Fruit fly (Drosophila melanogaster) whole organism, adult: Measurements from ENCODE around the gene yata.

Source experiments
- CG11617 ChIP-seq: fragments of 200-800 bp; sonication (Bioruptor generic); optimal IDR thresholded peaks from 2 replicates; lab custom pipeline; 2017; ENCODE audit warnings: mild to moderate bottlenecking, missing biosample characterization, missing genetic modification reagents, missing genetic modification characterization
- CG12768 ChIP-seq: fragments of 200-800 bp; sonication (Bioruptor generic); optimal IDR thresholded peaks from 2 replicates; lab custom pipeline; 2017; ENCODE audit warnings: missing biosample characterization, missing genetic modification characterization, mild to moderate bottlenecking, moderate library complexity, missing genetic modification reagents
- CG14711 ChIP-seq: fragments of 200-800 bp; sonication (Bioruptor generic); optimal IDR thresholded peaks from 2 replicates; lab custom pipeline; 2018; ENCODE audit warnings: missing biosample characterization, mild to moderate bottlenecking, missing genetic modification characterization, moderate library complexity
- CG1620 ChIP-seq: fragments of 200-800 bp; sonication (Bioruptor generic); optimal IDR thresholded peaks from 2 replicates; lab custom pipeline; 2016; ENCODE audit warnings: missing biosample characterization, missing genetic modification characterization
- CG33017 ChIP-seq: fragments of 200-800 bp; sonication (Bioruptor generic); optimal IDR thresholded peaks from 2 replicates; lab custom pipeline; 2018; ENCODE audit warnings: missing biosample characterization, mild to moderate bottlenecking, missing genetic modification characterization, moderate library complexity
- CG5204 ChIP-seq: fragments of 200-800 bp; sonication (Bioruptor generic); optimal IDR thresholded peaks from 2 replicates; lab custom pipeline; 2016; ENCODE audit warnings: missing biosample characterization, missing genetic modification characterization
- CG7101 ChIP-seq: fragments of 200-800 bp; sonication (Bioruptor generic); optimal IDR thresholded peaks from 2 replicates; lab custom pipeline; 2018; ENCODE audit warnings: missing biosample characterization, mild to moderate bottlenecking, missing genetic modification characterization, moderate library complexity
- Clk ChIP-seq: fragments of 200-800 bp; sonication (Bioruptor generic); optimal IDR thresholded peaks from 2 replicates; lab custom pipeline; 2017; ENCODE audit warnings: missing biosample characterization, missing genetic modification characterization
- Crg-1 ChIP-seq: fragments of 200-800 bp; sonication (Bioruptor generic); optimal IDR thresholded peaks from 2 replicates; lab custom pipeline; 2016; ENCODE audit warnings: missing biosample characterization, missing genetic modification characterization
- Hr96 ChIP-seq: fragments of 200-800 bp; sonication (Bioruptor generic); optimal IDR thresholded peaks from 2 replicates; lab custom pipeline; 2016; ENCODE audit warnings: missing biosample characterization, missing genetic modification characterization
- Mnt ChIP-seq: fragments of 200-800 bp; sonication (Bioruptor generic); optimal IDR thresholded peaks from 2 replicates; lab custom pipeline; 2016; ENCODE audit warnings: missing biosample characterization, mild to moderate bottlenecking, missing genetic modification characterization
- bab1 ChIP-seq: fragments of 200-800 bp; sonication (Bioruptor generic); optimal IDR thresholded peaks from 3 replicates; lab custom pipeline; 2019; ENCODE audit warnings: missing biosample characterization, mild to moderate bottlenecking, missing genetic modification characterization, moderate library complexity
- cic ChIP-seq: fragments of 200-800 bp; sonication (Bioruptor generic); optimal IDR thresholded peaks from 2 replicates; lab custom pipeline; 2017; ENCODE audit warnings: missing biosample characterization, mild to moderate bottlenecking, missing genetic modification characterization, moderate library complexity
- cnc ChIP-seq, 2 experiments: fragments of >200 bp; optimal IDR thresholded peaks; 2 replicates each; lab custom pipeline; 2017
- kay ChIP-seq: fragments of 200-800 bp; sonication (Bioruptor generic); peaks from one replicate; lab custom pipeline; 2016; ENCODE audit warnings: missing biosample characterization, missing genetic modification characterization, borderline replicate concordance
- ovo ChIP-seq: fragments of 200-800 bp; sonication (Bioruptor generic); optimal IDR thresholded peaks from 2 replicates; lab custom pipeline; 2016; ENCODE audit warnings: missing biosample characterization, missing genetic modification characterization
- pad ChIP-seq: fragments of 200-800 bp; sonication (Bioruptor generic); optimal IDR thresholded peaks from 3 replicates; lab custom pipeline; 2017; ENCODE audit warnings: missing biosample characterization, missing genetic modification characterization, mild to moderate bottlenecking, moderate library complexity, missing genetic modification reagents
- tj ChIP-seq: fragments of 200-800 bp; sonication (Bioruptor generic); optimal IDR thresholded peaks from 3 replicates; lab custom pipeline; 2017; ENCODE audit warnings: missing biosample characterization, mild to moderate bottlenecking, missing genetic modification characterization, moderate library complexity
- toe ChIP-seq: fragments of 200-800 bp; sonication (Bioruptor generic); optimal IDR thresholded peaks from 2 replicates; lab custom pipeline; 2016; ENCODE audit warnings: missing biosample characterization, missing genetic modification characterization

The yata gene

DNA sequence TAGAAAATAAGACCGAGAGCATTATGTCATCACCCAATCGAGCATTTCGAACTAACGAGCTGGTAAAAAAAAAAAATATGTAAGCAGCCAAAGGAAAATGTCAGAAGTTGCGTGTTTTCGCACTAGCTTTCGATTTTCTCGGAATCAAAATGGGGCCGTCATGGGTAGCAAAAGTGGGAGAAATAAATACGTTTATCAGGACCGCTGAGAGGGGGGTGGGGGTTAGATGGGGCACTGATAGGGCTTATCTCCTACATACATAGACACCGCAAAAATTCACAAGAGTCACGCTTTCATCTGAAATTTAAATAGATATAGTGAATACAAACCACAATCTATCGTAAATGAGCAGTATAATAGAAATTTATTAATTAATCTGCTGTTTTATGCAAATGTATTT lies 28.2 kb downstream of the yata start:
- TF ChIP-seq cic (GFP tag; lab: Kevin White, UChicago) = peak; percentile 31
- TF ChIP-seq cnc (optimal IDR thresholded peaks at IDR 0.05; lab: Kevin White, UChicago) = no peak

DNA sequence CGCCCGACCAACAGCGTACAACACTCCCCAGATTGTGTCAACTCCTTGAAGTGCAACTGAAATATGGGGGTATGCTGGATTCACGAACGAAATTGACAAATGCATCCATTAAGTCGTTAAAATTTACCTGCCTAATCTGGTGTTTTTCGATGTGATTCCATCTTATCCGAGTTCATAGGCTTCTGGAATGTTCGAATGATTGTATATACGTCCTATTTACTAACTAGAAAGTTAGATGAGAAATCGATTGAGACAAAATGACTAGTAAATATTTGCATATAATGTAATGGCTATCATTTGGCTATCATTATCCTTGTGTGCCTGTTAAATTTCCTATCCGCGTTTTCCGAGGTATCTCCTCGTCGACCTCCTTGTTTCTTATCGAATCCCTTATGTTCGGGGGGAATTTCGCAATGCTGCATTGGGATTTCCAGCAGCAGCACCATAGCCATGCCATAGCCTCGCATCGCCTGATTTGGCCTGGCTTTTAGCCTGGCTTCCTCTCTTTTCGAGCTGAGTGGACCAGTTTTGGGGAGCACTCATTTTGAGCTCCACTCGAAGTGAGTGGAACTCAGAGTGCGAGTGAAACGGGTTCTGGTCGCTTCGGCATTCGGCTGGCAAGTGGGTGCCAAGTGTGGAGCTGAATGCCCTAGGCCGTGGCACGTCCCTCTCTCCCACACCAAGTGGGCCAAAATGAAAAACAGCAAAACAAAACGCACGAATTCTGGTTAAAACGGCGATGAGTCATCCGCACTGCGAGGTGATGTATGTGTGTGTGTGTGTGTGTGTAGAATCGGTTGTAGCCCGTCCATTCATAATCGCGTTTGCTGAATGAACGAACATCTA lies 29.3 kb downstream of the yata start:
- TF ChIP-seq cic (GFP tag; lab: Kevin White, UChicago) = peak; percentile 99
- TF ChIP-seq CG7101 (tag; lab: Kevin White, UChicago) = no peak

DNA sequence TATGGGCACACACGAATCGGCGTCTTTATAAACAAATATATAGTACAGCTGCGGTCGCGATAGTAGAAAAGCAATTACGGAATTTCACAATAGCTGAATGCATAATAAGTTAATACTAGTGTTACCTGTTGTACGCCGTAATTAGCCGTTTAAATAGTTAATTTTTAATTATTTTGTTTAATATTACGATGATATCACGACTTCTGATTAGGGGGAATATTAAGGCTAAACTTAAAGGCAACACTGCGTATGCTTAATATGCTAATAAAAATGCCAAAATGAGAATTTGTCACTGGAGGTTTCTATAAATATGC lies 29.9 kb downstream of the yata start:
- no peak for TF ChIP-seq Clk
- peak; percentile 72 for TF ChIP-seq cic (GFP tag; lab: Kevin White, UChicago)

DNA sequence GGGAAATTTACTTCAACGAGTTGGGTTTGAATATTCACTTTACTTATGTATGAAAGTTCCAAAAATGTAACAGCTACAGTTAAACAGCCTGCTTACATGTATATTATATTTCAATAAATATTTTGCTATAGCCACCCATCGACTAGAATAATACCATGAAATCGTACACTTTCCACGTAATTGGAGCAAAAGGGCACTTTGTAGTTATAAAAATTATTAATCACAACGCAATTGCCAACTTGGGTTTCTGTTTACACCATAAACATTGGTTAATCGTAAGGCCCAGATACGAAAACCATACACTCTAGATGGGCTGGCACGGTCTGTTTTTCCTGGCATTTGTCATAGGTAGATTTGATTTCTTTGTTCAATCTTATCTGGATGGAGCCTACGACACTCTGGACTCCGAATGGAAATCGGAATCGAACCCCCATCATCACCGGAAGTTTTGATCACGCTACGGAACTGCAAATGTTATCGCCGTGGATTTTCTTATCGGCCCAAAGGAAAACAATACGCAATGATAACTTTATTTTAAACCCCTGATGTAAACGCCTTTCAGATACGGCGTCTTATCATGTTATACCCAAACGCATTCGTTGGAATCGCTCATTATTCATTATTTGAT lies 31.5 kb downstream of the yata start, which contains the start of gene fig:
TSS of gene fig (minus strand) at position 51 of the 628 bp plus-strand sequence.
- TF ChIP-seq cnc (optimal IDR thresholded peaks at IDR 0.05; lab: Kevin White, UChicago) = no peak
- TF ChIP-seq CG12768 (GFP tag; lab: Kevin White, UChicago) = peak; percentile 28
- TF ChIP-seq bab1 = no peak
- peak; percentile 67 for TF ChIP-seq cic (GFP tag; lab: Kevin White, UChicago)
- TF ChIP-seq CG7101 (tag; lab: Kevin White, UChicago) = no peak
- no peak for TF ChIP-seq Clk
- TF ChIP-seq tj (GFP tag; lab: Kevin White, UChicago) = no peak
- TF ChIP-seq ovo (GFP tag; lab: Kevin White, UChicago) = no peak
- TF ChIP-seq Hr96 (GFP tag; lab: Kevin White, UChicago) = no peak
- TF ChIP-seq Mnt = no peak

DNA sequence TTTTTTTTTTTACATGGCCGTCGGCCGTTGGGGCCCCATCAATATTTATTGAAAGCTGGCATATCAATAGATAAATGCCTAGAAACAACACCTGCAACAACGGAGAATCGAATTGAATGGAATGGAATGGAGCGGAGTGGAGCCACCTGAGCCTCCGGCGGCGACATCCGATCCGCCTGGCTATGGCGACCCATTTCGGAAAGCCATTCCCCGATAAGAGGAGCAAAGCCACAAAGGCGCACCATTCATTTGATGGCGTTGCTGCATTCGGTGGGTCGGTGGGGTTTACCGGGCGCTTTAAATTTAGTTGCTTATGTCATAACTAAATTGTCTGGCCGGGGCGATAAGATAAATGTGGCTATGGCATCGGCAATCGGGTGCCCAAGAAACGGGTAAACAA lies 32.9 kb downstream of the yata start:
- no peak for TF ChIP-seq kay (GFP tag; lab: Kevin White, UChicago)
- TF ChIP-seq cic (GFP tag; lab: Kevin White, UChicago) = peak; percentile 45

DNA sequence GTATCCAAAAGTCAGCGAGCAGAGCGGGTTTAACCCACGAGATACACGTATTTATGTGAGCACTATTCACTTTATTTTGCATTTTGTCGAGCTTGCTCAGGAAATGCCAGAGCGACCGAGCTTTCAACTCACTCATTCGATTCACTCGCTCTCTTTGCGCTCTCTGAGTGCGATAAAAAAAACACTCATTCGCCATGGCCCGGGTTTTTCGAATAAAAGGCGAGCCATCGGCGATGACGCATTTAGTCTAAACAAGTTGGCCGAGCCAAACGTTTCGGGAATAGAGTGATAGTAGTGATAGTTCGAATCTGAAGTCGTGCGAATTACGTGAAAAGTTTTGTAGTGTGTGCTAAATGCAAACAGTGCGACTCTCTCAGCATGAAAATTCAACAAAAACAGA lies 33.3 kb downstream of the yata start:
- peak; percentile 39 for TF ChIP-seq toe (GFP tag; lab: Kevin White, UChicago)
- TF ChIP-seq bab1 = peak; percentile 67
- peak; percentile 10 for TF ChIP-seq pad (GFP tag; lab: Kevin White, UChicago)
- TF ChIP-seq Mnt = peak; percentile 82
- peak; percentile 86 for TF ChIP-seq cic (GFP tag; lab: Kevin White, UChicago)
- no peak for TF ChIP-seq Hr96 (GFP tag; lab: Kevin White, UChicago)
- no peak for TF ChIP-seq cnc (optimal IDR thresholded peaks at IDR 0.05; lab: Kevin White, UChicago)
- TF ChIP-seq Crg-1 (GFP tag; lab: Kevin White, UChicago) = peak; percentile 3
- peak; percentile 57 for TF ChIP-seq CG33017 (tag; lab: Kevin White, UChicago)
- TF ChIP-seq Clk = no peak
- peak; percentile 42 for TF ChIP-seq CG11617 (GFP tag; lab: Kevin White, UChicago)
- TF ChIP-seq CG12768 (GFP tag; lab: Kevin White, UChicago) = peak; percentile 57
- TF ChIP-seq CG7101 (tag; lab: Kevin White, UChicago) = peak; percentile 58
- TF ChIP-seq CG14711 = peak; percentile 31
- TF ChIP-seq tj (GFP tag; lab: Kevin White, UChicago) = peak; percentile 83
- no peak for TF ChIP-seq CG1620 (GFP tag; lab: Kevin White, UChicago)

- TF ChIP-seq Crg-1 (GFP tag; lab: Kevin White, UChicago) = no peak
Measured at dm6 chr3R:29783210-29783609, 34.2 kb downstream of the yata start.

dm6 chr3R:29785242-29785641 lies 36.2 kb downstream of the yata start:
- TF ChIP-seq CG5204 (GFP tag; lab: Kevin White, UChicago) = no peak
- no peak for TF ChIP-seq toe (GFP tag; lab: Kevin White, UChicago)
- no peak for TF ChIP-seq CG14711
- no peak for TF ChIP-seq Mnt
- no peak for TF ChIP-seq tj (GFP tag; lab: Kevin White, UChicago)
- TF ChIP-seq bab1 = no peak
- no peak for TF ChIP-seq Hr96 (GFP tag; lab: Kevin White, UChicago)
- TF ChIP-seq kay (GFP tag; lab: Kevin White, UChicago) = no peak
- TF ChIP-seq CG11617 (GFP tag; lab: Kevin White, UChicago) = no peak
- no peak for TF ChIP-seq CG7101 (tag; lab: Kevin White, UChicago)
- TF ChIP-seq CG1620 (GFP tag; lab: Kevin White, UChicago) = no peak
- TF ChIP-seq Crg-1 (GFP tag; lab: Kevin White, UChicago) = no peak
